Worm (Caenorhabditis elegans) whole organism, L3 larva: Measurements from ENCODE around the gene ZC204.12.

Source experiments
- R02D3.7 ChIP-seq: fragments of 150-350 bp; optimal IDR thresholded peaks from 2 replicates; lab custom pipeline; 2014; ENCODE audit warnings: missing biosample characterization, missing genetic modification characterization
- ZK546.5 ChIP-seq: sonication (generic microtip); optimal IDR thresholded peaks from 2 replicates; lab custom pipeline; 2017; ENCODE audit warnings: missing biosample characterization, missing genetic modification characterization
- ama-1 ChIP-seq: fragments of 150-350 bp; optimal IDR thresholded peaks from 2 replicates; lab custom pipeline; 2018
- ceh-16 ChIP-seq: sonication (generic microtip); optimal IDR thresholded peaks from 2 replicates; lab custom pipeline; 2017; ENCODE audit warnings: missing biosample characterization, missing genetic modification characterization
- daf-12 ChIP-seq: fragments of 150-350 bp; optimal IDR thresholded peaks from 2 replicates; lab custom pipeline; 2014; ENCODE audit warnings: missing biosample characterization, missing genetic modification reagents, missing genetic modification characterization
- egl-27 ChIP-seq: sonication (generic microtip); optimal IDR thresholded peaks from 4 replicates; lab custom pipeline; 2017; ENCODE audit warnings: missing biosample characterization, missing genetic modification reagents, missing genetic modification characterization
- elt-2 ChIP-seq: sonication (generic microtip); optimal IDR thresholded peaks from 2 replicates; lab custom pipeline; 2016; ENCODE audit warnings: missing genetic modification reagents, mild to moderate bottlenecking, missing genetic modification characterization, missing compliant biosample characterization
- fkh-10 ChIP-seq: sonication (generic microtip); optimal IDR thresholded peaks from 2 replicates; lab custom pipeline; 2017; ENCODE audit warnings: missing biosample characterization, missing genetic modification reagents, missing genetic modification characterization
- fos-1 ChIP-seq: fragments of 150-350 bp; optimal IDR thresholded peaks from 2 replicates; lab custom pipeline; 2014; ENCODE audit warnings: missing biosample characterization, missing genetic modification characterization
- hmg-11 ChIP-seq: sonication (generic microtip); optimal IDR thresholded peaks from 2 replicates; lab custom pipeline; 2016; ENCODE audit warnings: missing genetic modification characterization, missing compliant biosample characterization
- jun-1 ChIP-seq: fragments of 150-350 bp; optimal IDR thresholded peaks from 2 replicates; lab custom pipeline; 2014; ENCODE audit warnings: missing biosample characterization, missing genetic modification reagents, missing genetic modification characterization
- lsy-12 ChIP-seq: sonication (generic microtip); optimal IDR thresholded peaks from 2 replicates; lab custom pipeline; 2016; ENCODE audit warnings: mild to moderate bottlenecking, missing genetic modification characterization, missing compliant biosample characterization
- mdl-1 ChIP-seq: fragments of 150-350 bp; optimal IDR thresholded peaks from 2 replicates; lab custom pipeline; 2014; ENCODE audit warnings: missing biosample characterization, missing genetic modification characterization
- nfya-1 ChIP-seq: sonication (generic microtip); optimal IDR thresholded peaks from 2 replicates; lab custom pipeline; 2017; ENCODE audit warnings: missing genetic modification characterization, mild to moderate bottlenecking, missing compliant biosample characterization, antibody characterized with exemption, moderate library complexity; ENCODE audit not compliant: insufficient read depth
- nhr-11 ChIP-seq: fragments of 150-350 bp; optimal IDR thresholded peaks from 2 replicates; lab custom pipeline; 2014; ENCODE audit warnings: missing biosample characterization, missing genetic modification characterization
- nhr-25 ChIP-seq: sonication (generic microtip); optimal IDR thresholded peaks from 2 replicates; lab custom pipeline; 2017; ENCODE audit warnings: missing biosample characterization, missing genetic modification characterization
- nhr-28 ChIP-seq: fragments of 150-350 bp; optimal IDR thresholded peaks from 2 replicates; lab custom pipeline; 2014; ENCODE audit warnings: missing biosample characterization, missing genetic modification characterization
- pha-4 ChIP-seq: fragments of 150-350 bp; optimal IDR thresholded peaks from 2 replicates; lab custom pipeline; 2014; ENCODE audit warnings: missing biosample characterization, missing genetic modification reagents, missing genetic modification characterization
- pqm-1 ChIP-seq: fragments of 150-350 bp; optimal IDR thresholded peaks from 2 replicates; lab custom pipeline; 2017; ENCODE audit warnings: missing biosample characterization, missing genetic modification characterization, inconsistent platforms
- sea-2 ChIP-seq: fragments of 150-350 bp; sonication (generic microtip); optimal IDR thresholded peaks from 4 replicates; lab custom pipeline; 2014; ENCODE audit warnings: missing biosample characterization, missing genetic modification reagents, missing genetic modification characterization
- skn-1 ChIP-seq: fragments of 150-350 bp; optimal IDR thresholded peaks from 2 replicates; lab custom pipeline; 2014; ENCODE audit warnings: missing biosample characterization, missing genetic modification characterization
- snpc-4 ChIP-seq: fragments of 150-350 bp; optimal IDR thresholded peaks from 2 replicates; lab custom pipeline; 2014; ENCODE audit warnings: missing biosample characterization, missing genetic modification characterization
- unc-62 ChIP-seq: fragments of 150-350 bp; sonication (generic microtip); optimal IDR thresholded peaks from 4 replicates; lab custom pipeline; 2014; ENCODE audit warnings: missing biosample characterization, missing genetic modification reagents, missing genetic modification characterization
- zag-1 ChIP-seq: fragments of 150-350 bp; optimal IDR thresholded peaks from 2 replicates; lab custom pipeline; 2014; ENCODE audit warnings: missing biosample characterization, missing genetic modification characterization
- ztf-11 ChIP-seq: fragments of 150-350 bp; optimal IDR thresholded peaks from 2 replicates; lab custom pipeline; 2014; ENCODE audit warnings: missing biosample characterization, missing genetic modification characterization
- ztf-4 ChIP-seq: fragments of 150-350 bp; optimal IDR thresholded peaks from 2 replicates; lab custom pipeline; 2014; ENCODE audit warnings: missing biosample characterization, missing genetic modification characterization

ZC204.12 gene

ce11 chrII:1659729-1660128, 2.6 kb upstream of the ZC204.12 start:
- TF ChIP-seq elt-2 (tag; lab: Kevin White, UChicago): peak; percentile 84
- TF ChIP-seq pqm-1: peak; percentile 31

- TF ChIP-seq ztf-4 (tag; lab: Kevin White, UChicago) (no peak), lsy-12 (tag; lab: Kevin White, UChicago) (no peak), sea-2 (GFP tag; lab: Kevin White, UChicago) (no peak)
Observed at ce11 chrII:1654917-1655316, 2.2 kb downstream of the ZC204.12 start, which contains the start of gene btb-12. Gene btb-12, plus strand, starts transcription at chrII:1655217.

- TF ChIP-seq ama-1 (lab: Kevin White, UChicago) (no peak), hmg-11 (tag; lab: Kevin White, UChicago) (no peak), skn-1 (tag; lab: Kevin White, UChicago) (no peak), ztf-11 (tag; lab: Kevin White, UChicago) (no peak), daf-12 (tag; lab: Kevin White, UChicago) (no peak), nfya-1 (no peak), fkh-10 (GFP tag; lab: Kevin White, UChicago) (no peak), ZK546.5 (tag; lab: Kevin White, UChicago) (no peak), zag-1 (tag; lab: Kevin White, UChicago) (no peak), nhr-11 (no peak), sea-2 (GFP tag; lab: Kevin White, UChicago) (no peak), egl-27 (tag; lab: Kevin White, UChicago) (no peak)
Observed at ce11 chrII:1653397-1653796, 3.7 kb downstream of the ZC204.12 start, which contains the start of gene fbxb-15. Gene fbxb-15, minus strand, starts transcription at chrII:1653497.

- peak; percentile 15 for TF ChIP-seq fkh-10 (GFP tag; lab: Kevin White, UChicago)
- no peak for TF ChIP-seq mdl-1
- no peak for TF ChIP-seq pqm-1
Observed at ce11 chrII:1651804-1652203, 5.3 kb downstream of the ZC204.12 start, which contains the start of gene fbxb-16. Gene fbxb-16, minus strand, starts transcription at chrII:1651904.

- no peak for TF ChIP-seq R02D3.7 (tag; lab: Kevin White, UChicago)
- no peak for TF ChIP-seq pha-4 (tag; lab: Kevin White, UChicago)
- no peak for TF ChIP-seq ZK546.5 (tag; lab: Kevin White, UChicago)
- no peak for TF ChIP-seq fos-1 (tag; lab: Kevin White, UChicago)
- no peak for TF ChIP-seq ztf-4 (tag; lab: Kevin White, UChicago)
- TF ChIP-seq hmg-11 (tag; lab: Kevin White, UChicago): no peak
- no peak for TF ChIP-seq lsy-12 (tag; lab: Kevin White, UChicago)
- no peak for TF ChIP-seq nhr-25 (tag; lab: Kevin White, UChicago)
Observed at ce11 chrII:1650502-1650901, 6.6 kb downstream of the ZC204.12 start, which contains the start of gene fbxb-20. Gene fbxb-20, minus strand, starts transcription at chrII:1650602.

- TF ChIP-seq fos-1 (tag; lab: Kevin White, UChicago): no peak
- TF ChIP-seq nhr-28 (tag; lab: Kevin White, UChicago): no peak
- no peak for TF ChIP-seq ceh-16 (tag; lab: Kevin White, UChicago)
- no peak for TF ChIP-seq snpc-4 (tag; lab: Kevin White, UChicago)
- TF ChIP-seq elt-2 (tag; lab: Kevin White, UChicago): no peak
- peak; percentile 44 for TF ChIP-seq fkh-10 (GFP tag; lab: Kevin White, UChicago)
Observed at ce11 chrII:1648768-1649167, 8.3 kb downstream of the ZC204.12 start, which contains the start of gene fbxb-21. Gene fbxb-21, minus strand, starts transcription at chrII:1648868.

- TF ChIP-seq R02D3.7 (tag; lab: Kevin White, UChicago) (no peak), nfya-1 (no peak), unc-62 (no peak), ZK546.5 (tag; lab: Kevin White, UChicago) (no peak), egl-27 (tag; lab: Kevin White, UChicago) (no peak)
Observed at ce11 chrII:1646199-1646598, 10.9 kb downstream of the ZC204.12 start, which contains the start of gene ZC204.17. Gene ZC204.17, minus strand, starts transcription at chrII:1646299.

ce11 chrII:1644777-1645348, 12.2 kb downstream of the ZC204.12 start, which contains the start of gene ZC204.6:
Gene ZC204.6, minus strand, starts transcription at chrII:1644827.
- no peak for TF ChIP-seq jun-1 (tag; lab: Kevin White, UChicago)
